Worm (Caenorhabditis elegans) whole organism, late embryonic: ENCODE data around the gene C34E10.12.

Experiments used
- ama-1 ChIP-seq: fragments of 150-350 bp; optimal IDR thresholded peaks from 2 replicates; lab custom pipeline; 2014
- dve-1 ChIP-seq: sonication (generic microtip); optimal IDR thresholded peaks from 2 replicates; lab custom pipeline; 2017; ENCODE audit warnings: antibody characterized with exemption, mild to moderate bottlenecking, missing genetic modification characterization, missing compliant biosample characterization
- eyg-1 ChIP-seq: sonication (generic microtip); optimal IDR thresholded peaks from 2 replicates; lab custom pipeline; 2016; ENCODE audit warnings: missing genotype, missing genetic modification characterization, missing compliant biosample characterization
- fax-1 ChIP-seq: sonication (generic microtip); optimal IDR thresholded peaks from 2 replicates; lab custom pipeline; 2016; ENCODE audit warnings: missing genotype, missing genetic modification characterization, missing compliant biosample characterization
- hlh-8 ChIP-seq: sonication (generic microtip); optimal IDR thresholded peaks from 2 replicates; lab custom pipeline; 2016; ENCODE audit warnings: missing genotype, missing genetic modification characterization, missing compliant biosample characterization
- lim-6 ChIP-seq: sonication (generic microtip); optimal IDR thresholded peaks from 2 replicates; lab custom pipeline; 2016; ENCODE audit warnings: missing genetic modification characterization, missing compliant biosample characterization
- nfya-1 ChIP-seq: sonication (generic microtip); optimal IDR thresholded peaks from 2 replicates; lab custom pipeline; 2017; ENCODE audit warnings: missing genetic modification characterization, mild to moderate bottlenecking, missing compliant biosample characterization, antibody characterized with exemption, moderate library complexity
- nhr-11 ChIP-seq: fragments of 150-350 bp; optimal IDR thresholded peaks from 2 replicates; lab custom pipeline; 2014; ENCODE audit warnings: missing biosample characterization, missing genetic modification characterization
- npax-4 ChIP-seq: sonication (generic microtip); optimal IDR thresholded peaks from 2 replicates; lab custom pipeline; 2016; ENCODE audit warnings: missing genetic modification characterization, missing compliant biosample characterization
- pha-4 ChIP-seq: fragments of 150-350 bp; optimal IDR thresholded peaks from 2 replicates; lab custom pipeline; 2018; ENCODE audit warnings: missing biosample characterization, missing genetic modification reagents, missing genetic modification characterization
- pqm-1 ChIP-seq: sonication (generic microtip); optimal IDR thresholded peaks from 2 replicates; lab custom pipeline; 2016; ENCODE audit warnings: missing genetic modification characterization, missing compliant biosample characterization
- unc-86 ChIP-seq: sonication (generic microtip); optimal IDR thresholded peaks from 2 replicates; lab custom pipeline; 2016; ENCODE audit warnings: missing genetic modification characterization, missing compliant biosample characterization

DNA sequence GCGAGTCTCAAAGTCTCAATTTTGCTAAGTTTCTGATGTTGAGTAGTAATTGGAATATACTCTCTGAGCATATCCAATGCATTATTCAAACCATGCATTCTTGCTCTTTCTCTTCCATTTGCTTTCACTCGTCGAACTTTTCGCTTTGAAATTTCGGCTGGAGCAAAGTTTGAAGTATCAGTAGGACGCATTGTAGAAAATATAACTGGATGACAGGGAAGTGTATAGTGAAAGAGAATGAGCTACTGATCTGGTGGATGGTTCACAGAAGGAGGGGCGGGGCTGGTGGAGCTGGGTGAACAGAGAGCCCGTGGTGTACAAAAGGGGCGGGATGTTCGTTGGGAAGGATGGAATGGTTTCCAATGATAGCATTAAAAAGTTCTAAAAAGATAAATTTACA lies 14.2 kb upstream of the C34E10.12 start:
- no peak for TF ChIP-seq ama-1 (lab: Kevin White, UChicago)
- no peak for TF ChIP-seq nfya-1 (tag; lab: Kevin White, UChicago)
- no peak for TF ChIP-seq pha-4 (tag; lab: Kevin White, UChicago)
- no peak for TF ChIP-seq npax-4 (tag; lab: Kevin White, UChicago)
- no peak for TF ChIP-seq hlh-8 (tag; lab: Kevin White, UChicago)
- no peak for TF ChIP-seq fax-1 (tag; lab: Kevin White, UChicago)
- no peak for TF ChIP-seq nhr-11 (tag; lab: Kevin White, UChicago)
- TF ChIP-seq unc-86, result no peak
- no peak for TF ChIP-seq dve-1 (tag; lab: Kevin White, UChicago)
- TF ChIP-seq pqm-1 (tag; lab: Kevin White, UChicago), result no peak
- no peak for TF ChIP-seq lim-6
- no peak for TF ChIP-seq eyg-1 (tag; lab: Kevin White, UChicago)
